Fruit fly (Drosophila melanogaster) whole organism, prepupa: ENCODE data around the gene Smyd5.
A peak's percentile ranks its signal among the peaks of the same experiment; 100 is the strongest.

Source experiments
- Blimp-1 ChIP-seq: fragments of 200-800 bp; sonication (Bioruptor generic); optimal IDR thresholded peaks from 3 replicates; lab custom pipeline; 2017; ENCODE audit warnings: missing biosample characterization, missing genetic modification characterization, mild to moderate bottlenecking, moderate library complexity, missing genetic modification reagents
- CG10631 ChIP-seq: fragments of 200-800 bp; sonication (Bioruptor generic); optimal IDR thresholded peaks from 2 replicates; lab custom pipeline; 2016; ENCODE audit warnings: missing biosample characterization, missing genetic modification characterization
- CG10669 ChIP-seq: fragments of 200-800 bp; sonication (Bioruptor generic); optimal IDR thresholded peaks from 3 replicates; lab custom pipeline; 2018; ENCODE audit warnings: missing biosample characterization, mild to moderate bottlenecking, missing genetic modification characterization, moderate library complexity
- CG11294 ChIP-seq: fragments of 200-800 bp; sonication (Bioruptor generic); IDR thresholded peaks from 2 replicates; pipeline ENCODE4 v1.3.6; 2022; ENCODE audit warnings: missing biosample characterization, missing genetic modification characterization
- CG11902 ChIP-seq: fragments of 200-800 bp; sonication (Bioruptor generic); optimal IDR thresholded peaks from 3 replicates; lab custom pipeline; 2016; ENCODE audit warnings: missing biosample characterization, missing genetic modification characterization
- CG32006 ChIP-seq: fragments of 200-800 bp; sonication (Bioruptor generic); optimal IDR thresholded peaks from 3 replicates; lab custom pipeline; 2017; ENCODE audit warnings: missing biosample characterization, mild to moderate bottlenecking, missing genetic modification characterization
- CG34406 ChIP-seq: fragments of 200-800 bp; sonication (Bioruptor generic); optimal IDR thresholded peaks from 3 replicates; lab custom pipeline; 2016; ENCODE audit warnings: missing biosample characterization, missing genetic modification characterization
- CG3919 ChIP-seq: fragments of 200-800 bp; sonication (Bioruptor generic); optimal IDR thresholded peaks from 3 replicates; lab custom pipeline; 2016; ENCODE audit warnings: missing biosample characterization, missing genetic modification characterization
- CG4318 ChIP-seq: fragments of 200-800 bp; sonication (Bioruptor generic); optimal IDR thresholded peaks from 3 replicates; lab custom pipeline; 2017; ENCODE audit warnings: missing biosample characterization, mild to moderate bottlenecking, missing genetic modification characterization
- CG6163 ChIP-seq: fragments of 200-800 bp; sonication (Bioruptor generic); IDR thresholded peaks from 3 replicates; pipeline ENCODE4 v1.3.6; 2022; ENCODE audit warnings: missing biosample characterization, missing genetic modification characterization
- CG6276 ChIP-seq: fragments of 200-800 bp; sonication (Bioruptor generic); optimal IDR thresholded peaks from 2 replicates; lab custom pipeline; 2017; ENCODE audit warnings: missing biosample characterization, mild to moderate bottlenecking, missing genetic modification characterization
- CG6792 ChIP-seq: fragments of 200-800 bp; sonication (Bioruptor generic); optimal IDR thresholded peaks from 3 replicates; lab custom pipeline; 2016; ENCODE audit warnings: missing biosample characterization, missing genetic modification characterization
- CG6854 ChIP-seq: fragments of 200-800 bp; sonication (Bioruptor generic); optimal IDR thresholded peaks from 2 replicates; lab custom pipeline; 2017; ENCODE audit warnings: missing biosample characterization, mild to moderate bottlenecking, missing genetic modification characterization
- CG7368 ChIP-seq: fragments of 200-800 bp; sonication (Bioruptor generic); optimal IDR thresholded peaks from 3 replicates; lab custom pipeline; 2016; ENCODE audit warnings: missing biosample characterization, missing genetic modification characterization
- CG8119 ChIP-seq: fragments of 200-800 bp; sonication (Bioruptor generic); IDR thresholded peaks from 3 replicates; pipeline ENCODE4 v1.3.6; 2022; ENCODE audit warnings: missing biosample characterization, missing genetic modification characterization
- CG8319 ChIP-seq: fragments of 200-800 bp; sonication (Bioruptor generic); optimal IDR thresholded peaks from 3 replicates; lab custom pipeline; 2016; ENCODE audit warnings: missing biosample characterization, missing genetic modification characterization
- CG8632 ChIP-seq: fragments of 200-800 bp; sonication (Bioruptor generic); optimal IDR thresholded peaks from 3 replicates; lab custom pipeline; 2016; ENCODE audit warnings: missing biosample characterization, missing genetic modification characterization
- CG9139 ChIP-seq: fragments of 200-800 bp; sonication (Bioruptor generic); optimal IDR thresholded peaks from 3 replicates; lab custom pipeline; 2017; ENCODE audit warnings: missing biosample characterization, mild to moderate bottlenecking, missing genetic modification characterization
- Eip75B ChIP-seq: fragments of 200-800 bp; sonication (Bioruptor generic); optimal IDR thresholded peaks from 3 replicates; lab custom pipeline; 2016; ENCODE audit warnings: missing biosample characterization, missing genetic modification characterization
- Eip78C ChIP-seq: fragments of 200-800 bp; sonication (Bioruptor generic); peaks from one replicate; lab custom pipeline; 2016; ENCODE audit warnings: missing biosample characterization, missing genetic modification characterization
- Ets21C ChIP-seq: fragments of 200-800 bp; sonication (Bioruptor generic); optimal IDR thresholded peaks from 3 replicates; lab custom pipeline; 2016; ENCODE audit warnings: missing biosample characterization, missing genetic modification characterization
- Ets96B ChIP-seq: fragments of 200-800 bp; optimal IDR thresholded peaks from 2 replicates; lab custom pipeline; 2019; ENCODE audit warnings: missing biosample characterization, mild to moderate bottlenecking, missing genetic modification characterization, moderate library complexity
- Gug ChIP-seq: fragments of 200-800 bp; sonication (Bioruptor generic); IDR thresholded peaks from 2 replicates; pipeline ENCODE4 v1.3.6; 2022; ENCODE audit warnings: missing biosample characterization, missing genetic modification characterization
- Hr38 ChIP-seq: sonication (Bioruptor generic); optimal IDR thresholded peaks from 2 replicates; lab custom pipeline; 2016; ENCODE audit warnings: missing biosample characterization, missing genetic modification characterization
- Hr39 ChIP-seq: fragments of 200-800 bp; sonication (Bioruptor generic); optimal IDR thresholded peaks from 2 replicates; lab custom pipeline; 2016; ENCODE audit warnings: missing biosample characterization, missing genetic modification characterization
- Hr4 ChIP-seq: fragments of 200-800 bp; sonication (Bioruptor generic); optimal IDR thresholded peaks from 3 replicates; lab custom pipeline; 2016; ENCODE audit warnings: missing biosample characterization, missing genetic modification characterization
- Lpt ChIP-seq: fragments of 200-800 bp; sonication (Bioruptor generic); optimal IDR thresholded peaks from 3 replicates; lab custom pipeline; 2016; ENCODE audit warnings: missing biosample characterization, missing genetic modification characterization
- Met ChIP-seq: fragments of 200-800 bp; sonication (Bioruptor generic); optimal IDR thresholded peaks from 3 replicates; lab custom pipeline; 2016; ENCODE audit warnings: missing biosample characterization, missing genetic modification characterization
- OdsH ChIP-seq: fragments of 200-800 bp; sonication (Bioruptor generic); optimal IDR thresholded peaks from 3 replicates; lab custom pipeline; 2016; ENCODE audit warnings: missing biosample characterization, missing genetic modification characterization
- Smox ChIP-seq: fragments of 200-800 bp; sonication (Bioruptor generic); optimal IDR thresholded peaks from 3 replicates; lab custom pipeline; 2016; ENCODE audit warnings: missing biosample characterization, missing genetic modification characterization
- Sox102F ChIP-seq: fragments of 200-800 bp; sonication (Bioruptor generic); optimal IDR thresholded peaks from 2 replicates; lab custom pipeline; 2016; ENCODE audit warnings: missing biosample characterization, mild to moderate bottlenecking, missing genetic modification characterization
- Sox15 ChIP-seq: fragments of 200-800 bp; sonication (Bioruptor generic); optimal IDR thresholded peaks from 3 replicates; lab custom pipeline; 2016; ENCODE audit warnings: missing biosample characterization, missing genetic modification characterization
- achi ChIP-seq: fragments of 200-800 bp; sonication (Bioruptor generic); optimal IDR thresholded peaks from 3 replicates; lab custom pipeline; 2016; ENCODE audit warnings: missing biosample characterization, missing genetic modification characterization
- acj6 ChIP-seq: fragments of 200-800 bp; sonication (Bioruptor generic); optimal IDR thresholded peaks from 3 replicates; lab custom pipeline; 2016; ENCODE audit warnings: missing biosample characterization, missing genetic modification characterization
- cyc ChIP-seq: fragments of 200-800 bp; sonication (Bioruptor generic); optimal IDR thresholded peaks from 3 replicates; lab custom pipeline; 2016; ENCODE audit warnings: missing biosample characterization, missing genetic modification characterization
- dac ChIP-seq: fragments of 200-800 bp; sonication (Bioruptor generic); optimal IDR thresholded peaks from 2 replicates; lab custom pipeline; 2017; ENCODE audit warnings: missing biosample characterization, mild to moderate bottlenecking, missing genetic modification characterization
- dsx ChIP-seq: fragments of 200-800 bp; optimal IDR thresholded peaks from 3 replicates; lab custom pipeline; 2019; ENCODE audit warnings: missing biosample characterization, mild to moderate bottlenecking, missing genetic modification characterization, moderate library complexity; ENCODE audit not compliant: poor library complexity, severe bottlenecking
- eg ChIP-seq: fragments of 200-800 bp; sonication (Bioruptor generic); IDR thresholded peaks from 3 replicates; pipeline ENCODE4 v1.3.6; 2022; ENCODE audit warnings: missing biosample characterization, missing genetic modification characterization
- esn ChIP-seq: fragments of 200-800 bp; sonication (Bioruptor generic); optimal IDR thresholded peaks from 2 replicates; lab custom pipeline; 2016; ENCODE audit warnings: missing biosample characterization, mild to moderate bottlenecking, missing genetic modification characterization, moderate library complexity
- fd59A ChIP-seq: fragments of 200-800 bp; sonication (Bioruptor generic); optimal IDR thresholded peaks from 2 replicates; lab custom pipeline; 2017; ENCODE audit warnings: missing biosample characterization, mild to moderate bottlenecking, missing genetic modification characterization, missing genetic modification reagents
- fkh ChIP-seq: fragments of 200-800 bp; sonication (Bioruptor generic); optimal IDR thresholded peaks from 3 replicates; lab custom pipeline; 2017; ENCODE audit warnings: missing biosample characterization, mild to moderate bottlenecking, missing genetic modification characterization, moderate library complexity
- lz ChIP-seq: fragments of 200-800 bp; sonication (Bioruptor generic); optimal IDR thresholded peaks from 3 replicates; lab custom pipeline; 2016; ENCODE audit warnings: missing biosample characterization, missing genetic modification characterization
- net ChIP-seq: fragments of 200-800 bp; sonication (Bioruptor generic); optimal IDR thresholded peaks from 3 replicates; lab custom pipeline; 2016; ENCODE audit warnings: missing biosample characterization, missing genetic modification characterization
- pdm3 ChIP-seq: fragments of 200-800 bp; sonication (Bioruptor generic); optimal IDR thresholded peaks from 3 replicates; lab custom pipeline; 2016; ENCODE audit warnings: missing biosample characterization, missing genetic modification characterization
- salr ChIP-seq, 2 experiments: fragments of 200-800 bp; sonication (Bioruptor generic); optimal IDR thresholded peaks; 3 replicates each; lab custom pipeline; 2016 to 2018; ENCODE audit warnings: missing biosample characterization in 2 of 2, missing genetic modification characterization in 2 of 2, mild to moderate bottlenecking in 1 of 2
- spab ChIP-seq: fragments of 200-800 bp; sonication (Bioruptor generic); optimal IDR thresholded peaks from 2 replicates; lab custom pipeline; 2017; ENCODE audit warnings: missing biosample characterization, mild to moderate bottlenecking, missing genetic modification characterization, missing genetic modification reagents
- ss ChIP-seq, 2 experiments: fragments of 200-800 bp; sonication (Bioruptor generic); optimal IDR thresholded peaks; 2 replicates in 1 of 2; 3 replicates in 1 of 2; lab custom pipeline; 2017 to 2018; ENCODE audit warnings: mild to moderate bottlenecking in 2 of 2, missing biosample characterization in 2 of 2, missing genetic modification characterization in 2 of 2, moderate library complexity in 1 of 2
- svp ChIP-seq: fragments of 200-800 bp; sonication (Bioruptor generic); peaks from one replicate; lab custom pipeline; 2016; ENCODE audit warnings: missing biosample characterization, missing genetic modification characterization
- topi ChIP-seq: fragments of 200-800 bp; sonication (Bioruptor generic); optimal IDR thresholded peaks from 3 replicates; lab custom pipeline; 2016; ENCODE audit warnings: missing biosample characterization, missing genetic modification characterization
- vri ChIP-seq: fragments of 200-800 bp; sonication (Bioruptor generic); optimal IDR thresholded peaks from 3 replicates; lab custom pipeline; 2016; ENCODE audit warnings: missing biosample characterization, mild to moderate bottlenecking, missing genetic modification characterization

The Smyd5 gene

DNA sequence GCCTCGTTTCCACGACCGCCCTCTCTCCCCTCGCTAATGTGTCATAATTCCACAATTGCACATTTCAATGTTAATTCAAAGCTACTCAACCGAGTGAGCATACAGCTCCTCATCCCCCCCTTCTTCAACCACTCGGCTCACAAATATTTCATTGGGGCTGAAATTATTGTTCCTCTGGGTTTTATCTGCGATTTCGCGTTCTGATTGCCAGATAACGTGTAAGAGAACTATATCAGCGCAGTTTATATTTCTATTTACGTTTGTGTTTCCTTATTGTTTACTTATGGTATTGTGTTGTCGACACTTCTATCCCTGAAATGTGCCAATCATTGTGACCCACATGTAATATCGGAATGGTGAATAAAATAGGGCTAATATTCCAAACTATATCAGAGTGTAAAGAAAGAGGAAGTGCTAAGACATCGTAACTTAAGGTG lies 11.8 kb downstream of the Smyd5 start:
- TF ChIP-seq fkh (GFP tag; lab: Kevin White, UChicago) (peak; percentile 74), CG3919 (GFP tag; lab: Kevin White, UChicago) (no peak), vri (GFP tag; lab: Kevin White, UChicago) (peak; percentile 87)

- peak; percentile 33 for TF ChIP-seq pdm3 (GFP tag; lab: Kevin White, UChicago)
- TF ChIP-seq Met: no peak
- peak; percentile 64 for TF ChIP-seq Eip78C
- no peak for TF ChIP-seq Sox102F (GFP tag; lab: Kevin White, UChicago)
- no peak for TF ChIP-seq ss (GFP tag; optimal IDR thresholded peaks at IDR 0.05; lab: Kevin White, UChicago)
- TF ChIP-seq dsx (GFP tag; lab: Kevin White, UChicago): no peak
- TF ChIP-seq vri (GFP tag; lab: Kevin White, UChicago): no peak
- TF ChIP-seq acj6: no peak
- no peak for TF ChIP-seq Ets21C (GFP tag; lab: Kevin White, UChicago)
- no peak for TF ChIP-seq CG9139 (GFP tag; lab: Kevin White, UChicago)
- TF ChIP-seq Hr39 (GFP tag; lab: Kevin White, UChicago): no peak
- TF ChIP-seq fd59A (GFP tag; lab: Kevin White, UChicago): no peak
- peak; percentile 43 for TF ChIP-seq CG10631 (GFP tag; lab: Kevin White, UChicago)
- TF ChIP-seq Gug: peak; percentile 64
- peak; percentile 37; the same call in 2 of the 3 replicates for TF ChIP-seq CG6163 (GFP tag; lab: Robert Waterston, UW)
- no peak for TF ChIP-seq esn (GFP tag; lab: Kevin White, UChicago)
- no peak for TF ChIP-seq achi (GFP tag; lab: Kevin White, UChicago)
- no peak for TF ChIP-seq CG34406 (GFP tag; lab: Kevin White, UChicago)
- no peak; the same call in 1 of the 3 replicates for TF ChIP-seq eg
- TF ChIP-seq fkh (GFP tag; lab: Kevin White, UChicago): no peak
- peak; percentile 55 for TF ChIP-seq Hr4 (GFP tag; lab: Kevin White, UChicago)
- TF ChIP-seq Hr38 (GFP tag; lab: Kevin White, UChicago): no peak
- peak; percentile 18 for TF ChIP-seq OdsH (GFP tag; lab: Kevin White, UChicago)
- no peak for TF ChIP-seq cyc
- TF ChIP-seq Ets96B (tag; lab: Kevin White, UChicago): no peak
- TF ChIP-seq CG11902 (GFP tag; lab: Kevin White, UChicago): no peak
- TF ChIP-seq CG32006 (GFP tag; lab: Kevin White, UChicago): peak; percentile 85
- no peak for TF ChIP-seq CG6854
- TF ChIP-seq CG4318 (GFP tag; lab: Kevin White, UChicago): peak; percentile 47
- no peak for TF ChIP-seq CG10669 (GFP tag; lab: Kevin White, UChicago)
- TF ChIP-seq Smox (GFP tag; lab: Kevin White, UChicago): no peak
- no peak for TF ChIP-seq CG7368 (GFP tag; lab: Kevin White, UChicago)
- TF ChIP-seq net (GFP tag; lab: Kevin White, UChicago): peak; percentile 27
- TF ChIP-seq CG6276: peak; percentile 57
- TF ChIP-seq svp: peak; percentile 83
- TF ChIP-seq salr (GFP tag; optimal IDR thresholded peaks at IDR 0.05; lab: Kevin White, UChicago): peak in 1 of 2 experiments; percentile 78
- peak; percentile 67; the same call in 1 of the 3 replicates for TF ChIP-seq CG8119 (GFP tag; lab: Robert Waterston, UW)
- TF ChIP-seq CG8632 (GFP tag; lab: Kevin White, UChicago): no peak
- TF ChIP-seq CG6792: no peak
- TF ChIP-seq Eip75B (GFP tag; lab: Kevin White, UChicago): no peak
- no peak for TF ChIP-seq spab (GFP tag; lab: Kevin White, UChicago)
- peak; percentile 7 for TF ChIP-seq dac
- no peak for TF ChIP-seq CG8319 (GFP tag; lab: Kevin White, UChicago)
- no peak for TF ChIP-seq Lpt
- no peak for TF ChIP-seq topi (GFP tag; lab: Kevin White, UChicago)
- no peak for TF ChIP-seq Sox15
- peak; percentile 48; the same call in 1 of the 2 replicates for TF ChIP-seq CG11294 (GFP tag; lab: Robert Waterston, UW)
- no peak for TF ChIP-seq Blimp-1
- no peak for TF ChIP-seq CG3919 (GFP tag; lab: Kevin White, UChicago)
- no peak for TF ChIP-seq lz (GFP tag; lab: Kevin White, UChicago)
Observed at dm6 chr3R:21206327-21206728, 12.3 kb downstream of the Smyd5 start.
